Fruit fly (Drosophila melanogaster): Measurements from ENCODE around the gene Naglu.

Gene Naglu

dm6 chr2L:8381508-8382036 lies 30.1 kb downstream of the Naglu start, which contains the start of gene AlaRS (continued):
- no peak for TF ChIP-seq Hr78 (GFP tag; optimal IDR thresholded peaks at IDR 0.05)
- no peak for TF ChIP-seq CG9437 (GFP tag; optimal IDR thresholded peaks at IDR 0.05)
- TF ChIP-seq Ptx1 (GFP tag; IDR thresholded peaks at IDR 0.05) = 0 out of 2 replicates have a peak, but pooled peaks have one; percentile 7
- no peak for TF ChIP-seq CG6175 (GFP tag; IDR thresholded peaks at IDR 0.05)
- TF ChIP-seq CG17568 (GFP tag; optimal IDR thresholded peaks at IDR 0.05) = peak; percentile 29
- TF ChIP-seq CG17359 (tag; optimal IDR thresholded peaks at IDR 0.05) = peak; percentile 37
- TF ChIP-seq CG9727 (GFP tag; optimal IDR thresholded peaks at IDR 0.05) = peak; percentile 8
- no peak for TF ChIP-seq ase (GFP tag; IDR thresholded peaks at IDR 0.05)
- no peak for TF ChIP-seq pb (GFP tag; optimal IDR thresholded peaks at IDR 0.05)
- no peak for TF ChIP-seq MTF-1 (GFP tag; optimal IDR thresholded peaks at IDR 0.05; ENCODE audit: borderline replicate concordance)
- peak; percentile 17 for TF ChIP-seq CG6683 (GFP tag; optimal IDR thresholded peaks at IDR 0.05)
- TF ChIP-seq CG11247 (GFP tag; IDR thresholded peaks at IDR 0.05) = no peak
- no peak for TF ChIP-seq Doc2 (GFP tag; IDR thresholded peaks at IDR 0.05)
- peak; percentile 13 for TF ChIP-seq CG3995 (GFP tag; optimal IDR thresholded peaks at IDR 0.05)
- TF ChIP-seq Mes4 (GFP tag; optimal IDR thresholded peaks at IDR 0.05) = no peak
- no peak for TF ChIP-seq CG8359 (GFP tag; optimal IDR thresholded peaks at IDR 0.05; ENCODE audit: borderline replicate concordance)
- TF ChIP-seq Eip74EF (GFP tag; optimal IDR thresholded peaks at IDR 0.05) = peak in 1 of 2 experiments; percentile 9
- TF ChIP-seq CG15269 (tag; optimal IDR thresholded peaks at IDR 0.05) = peak; percentile 39
- TF ChIP-seq Poxn (GFP tag; IDR thresholded peaks at IDR 0.05) = no peak
- TF ChIP-seq croc (GFP tag; conservative IDR thresholded peaks at IDR 0.05) = no peak
- TF ChIP-seq CG18599 (GFP tag; optimal IDR thresholded peaks at IDR 0.05) = peak; percentile 56
- TF ChIP-seq sima (GFP tag; optimal IDR thresholded peaks at IDR 0.05) = no peak
- TF ChIP-seq MBD-R2 (GFP tag; IDR thresholded peaks at IDR 0.05) = peak; percentile 72
- TF ChIP-seq ara (GFP tag; IDR thresholded peaks at IDR 0.05) = no peak
- TF ChIP-seq CG2712 (tag; optimal IDR thresholded peaks at IDR 0.05) = peak; percentile 61
- TF ChIP-seq Dll (GFP tag; IDR thresholded peaks at IDR 0.05; ENCODE audit: partially characterized antibody) = peak; percentile 79
- no peak for TF ChIP-seq H15 (GFP tag; IDR thresholded peaks at IDR 0.05)
- peak; percentile 62 for TF ChIP-seq lilli (GFP tag; optimal IDR thresholded peaks at IDR 0.05)
- peak; percentile 70 for TF ChIP-seq gem (tag; optimal IDR thresholded peaks at IDR 0.05)
- TF ChIP-seq CG30403 (GFP tag; optimal IDR thresholded peaks at IDR 0.05) = peak; percentile 58
- TF ChIP-seq CG4328 (GFP tag; optimal IDR thresholded peaks at IDR 0.05) = peak; percentile 27
- peak; percentile 59; the same call in 2 of the 3 replicates for TF ChIP-seq knrl (GFP tag; IDR thresholded peaks at IDR 0.05; ENCODE audit: partially characterized antibody)
- no peak for TF ChIP-seq CG12104 (GFP tag; optimal IDR thresholded peaks at IDR 0.05)
- no peak for TF ChIP-seq CG11398 (GFP tag; optimal IDR thresholded peaks at IDR 0.05)
- peak; percentile 16; the same call in 1 of the 3 replicates for TF ChIP-seq zfh1 (GFP tag; IDR thresholded peaks at IDR 0.05)
- peak; percentile 9 for TF ChIP-seq Oli (tag; optimal IDR thresholded peaks at IDR 0.05)
- no peak for TF ChIP-seq CG2199 (GFP tag; IDR thresholded peaks at IDR 0.05)
- TF ChIP-seq fru (optimal IDR thresholded peaks at IDR 0.05) = no peak
- TF ChIP-seq sd (tag; optimal IDR thresholded peaks at IDR 0.05) = no peak
- no peak for TF ChIP-seq CG4730 (GFP tag; IDR thresholded peaks at IDR 0.05)
- peak; percentile 66 for TF ChIP-seq grau (tag; optimal IDR thresholded peaks at IDR 0.05)
- TF ChIP-seq zfh2 (GFP tag; optimal IDR thresholded peaks at IDR 0.05) = no peak
- peak; percentile 10; the same call in 1 of the 2 replicates for TF ChIP-seq onecut (GFP tag; IDR thresholded peaks at IDR 0.05)
- TF ChIP-seq CG12299 (tag; optimal IDR thresholded peaks at IDR 0.05) = no peak
- TF ChIP-seq rib (GFP tag; IDR thresholded peaks at IDR 0.05) = no peak
- TF ChIP-seq CG31365 (tag; optimal IDR thresholded peaks at IDR 0.05) = no peak
- TF ChIP-seq zen2 (GFP tag; IDR thresholded peaks at IDR 0.05; ENCODE audit: partially characterized antibody) = peak; percentile 59; the same call in 1 of the 3 replicates
- TF ChIP-seq sens-2 (GFP tag; IDR thresholded peaks at IDR 0.05) = no peak
- peak in 1 of 3 experiments; percentile 29 for TF ChIP-seq lola (GFP tag; optimal IDR thresholded peaks at IDR 0.05)
- peak; percentile 47 for TF ChIP-seq CG4617 (GFP tag; optimal IDR thresholded peaks at IDR 0.05; ENCODE audit: borderline replicate concordance)

Data from whole organism, embryonic.